Worm (Caenorhabditis elegans): ENCODE results near the gene T02C12.5.

DNA sequence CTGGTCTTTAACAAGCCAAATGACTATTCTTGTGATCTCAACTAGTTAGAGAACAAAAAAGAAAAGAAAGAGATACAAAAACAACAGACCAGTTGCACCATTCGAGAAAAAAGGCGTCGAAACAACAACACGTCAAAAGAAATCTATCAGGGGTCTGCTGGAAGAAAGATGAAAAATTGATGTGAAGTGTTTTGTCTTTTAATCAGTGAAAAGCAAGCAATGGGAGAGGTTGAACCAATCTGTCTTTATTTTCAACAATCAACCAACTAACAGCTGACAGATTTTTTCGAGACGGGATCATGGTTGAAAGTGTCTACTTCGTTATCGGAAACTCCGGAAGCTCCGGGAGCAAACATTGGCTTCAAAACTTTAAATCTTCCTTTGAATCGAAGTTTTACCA is 33.5 kb downstream of the T02C12.5 start:
- TF ChIP-seq him-1 (tag; optimal IDR thresholded peaks at IDR 0.05) (no peak), W03F9.2 (tag; optimal IDR thresholded peaks at IDR 0.05) (no peak), dao-5 (tag; optimal IDR thresholded peaks at IDR 0.05) (no peak)
